Worm (Caenorhabditis elegans) whole organism, L2 larva: ENCODE measurements around the gene gst-27.

Experiments used
- blmp-1 ChIP-seq: sonication (generic microtip); optimal IDR thresholded peaks from 2 replicates; lab custom pipeline; 2017; ENCODE audit warnings: missing genetic modification characterization, mild to moderate bottlenecking, missing compliant biosample characterization, antibody characterized with exemption, moderate library complexity; ENCODE audit not compliant: insufficient read depth
- unc-39 ChIP-seq: fragments of 150-350 bp; optimal IDR thresholded peaks from 2 replicates; lab custom pipeline; 2014; ENCODE audit warnings: missing biosample characterization, missing genetic modification characterization
- unc-62 ChIP-seq: fragments of 150-350 bp; optimal IDR thresholded peaks from 2 replicates; lab custom pipeline; 2014; ENCODE audit warnings: missing biosample characterization, missing genetic modification reagents, missing genetic modification characterization
- ztf-11 ChIP-seq: sonication (generic microtip); optimal IDR thresholded peaks from 2 replicates; lab custom pipeline; 2017; ENCODE audit warnings: missing biosample characterization, missing genetic modification characterization

ce11 chrII:15167340-15167739 is 1.8 kb upstream of the gst-27 start, which contains the start of gene gst-28:
- TF ChIP-seq unc-39 (tag; lab: Kevin White, UChicago) (no peak), unc-62 (no peak), ztf-11 (tag; lab: Kevin White, UChicago) (no peak), blmp-1 (tag; lab: Kevin White, UChicago) (no peak)
